Worm (Caenorhabditis elegans): Measurements from ENCODE around the gene pqn-13.
"Not testable (repeated sequence)": the region's sequence is repeated elsewhere in the genome, so short reads cannot be mapped to it uniquely, and the experiment has no call there.

Gene pqn-13

DNA sequence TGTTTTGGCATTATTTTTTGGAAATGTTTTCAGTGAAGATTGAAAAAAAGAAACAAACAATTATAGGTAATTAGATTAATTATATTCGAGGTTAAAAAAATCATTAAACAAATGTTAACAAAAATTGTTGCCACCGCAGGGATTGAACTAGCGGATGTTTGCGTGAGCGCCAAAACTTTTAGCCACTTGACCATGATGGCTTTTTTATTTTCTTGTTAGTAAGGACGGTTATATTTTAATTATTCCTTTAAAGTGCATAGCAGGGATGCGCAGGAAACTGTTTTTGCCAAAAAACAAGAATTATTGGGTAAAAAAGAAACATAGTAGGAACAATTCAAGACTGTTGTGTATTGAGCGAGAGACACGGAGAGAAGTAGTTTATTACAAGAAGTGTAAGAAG, 8.6 kb downstream of the pqn-13 start (continued):
- TF ChIP-seq zfp-3 (GFP tag; conservative IDR thresholded peaks at IDR 0.05) = peak; percentile 62; the same call in 1 of the 2 replicates
- peak; percentile 92 for TF ChIP-seq D1046.2 (GFP tag; IDR thresholded peaks at IDR 0.05)
- peak; percentile 55 for TF ChIP-seq lir-3 (tag; optimal IDR thresholded peaks at IDR 0.05)
- peak; percentile 62 for TF ChIP-seq gei-8 (GFP tag; optimal IDR thresholded peaks at IDR 0.05)
- peak; percentile 73 for TF ChIP-seq spr-1 (tag; optimal IDR thresholded peaks at IDR 0.05)
- no peak for TF ChIP-seq ceh-82 (tag; optimal IDR thresholded peaks at IDR 0.05)
- TF ChIP-seq vab-7 (GFP tag; IDR thresholded peaks at IDR 0.05) = peak; percentile 75
- no peak for TF ChIP-seq F37D6.2 (tag; optimal IDR thresholded peaks at IDR 0.05)

DNA sequence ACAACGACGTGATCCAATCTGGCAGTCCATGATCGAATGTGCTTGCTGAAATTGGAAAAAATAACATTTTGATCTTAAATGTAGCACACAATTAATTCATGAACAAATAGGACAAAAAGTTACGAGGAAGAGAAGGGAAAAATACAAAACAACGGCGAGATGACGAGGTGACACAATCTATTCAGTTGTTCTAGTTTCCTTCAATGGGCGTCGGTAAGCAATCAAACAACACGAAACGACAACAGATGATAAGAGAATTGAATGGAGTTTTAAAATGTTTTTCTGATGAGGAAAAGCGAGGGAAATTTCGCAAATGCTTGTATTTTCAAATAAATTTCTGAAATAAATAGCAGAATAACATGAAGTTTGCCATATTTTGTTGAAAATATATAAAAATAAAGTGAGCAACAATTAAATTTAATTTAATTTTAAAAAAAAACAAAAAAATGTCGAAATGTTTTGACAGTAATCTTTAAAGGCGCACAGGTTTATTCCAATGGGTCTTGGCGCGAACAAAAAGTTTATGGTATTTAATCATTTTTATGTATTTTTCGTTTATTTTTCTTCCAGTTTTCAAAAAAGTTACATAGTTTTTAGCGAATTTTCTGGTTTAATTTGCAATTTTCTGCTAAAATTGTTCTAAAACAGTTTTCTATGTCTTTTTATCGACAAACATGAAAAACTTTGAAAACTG, 9.7 kb downstream of the pqn-13 start, which contains the start of gene C14C11.7:
C14C11.7 (minus strand) TSS at position 51 of the 694 bp plus-strand sequence.
- TF ChIP-seq nhr-28 (tag; optimal IDR thresholded peaks at IDR 0.05) (peak; percentile 41), daf-16 (GFP tag; optimal IDR thresholded peaks at IDR 0.05) (no peak), daf-16 (tag; optimal IDR thresholded peaks at IDR 0.05) (peak; percentile 86), nhr-48 (tag; optimal IDR thresholded peaks at IDR 0.05) (no peak), dmd-6 (GFP tag; IDR thresholded peaks at IDR 0.05) (no peak)

DNA sequence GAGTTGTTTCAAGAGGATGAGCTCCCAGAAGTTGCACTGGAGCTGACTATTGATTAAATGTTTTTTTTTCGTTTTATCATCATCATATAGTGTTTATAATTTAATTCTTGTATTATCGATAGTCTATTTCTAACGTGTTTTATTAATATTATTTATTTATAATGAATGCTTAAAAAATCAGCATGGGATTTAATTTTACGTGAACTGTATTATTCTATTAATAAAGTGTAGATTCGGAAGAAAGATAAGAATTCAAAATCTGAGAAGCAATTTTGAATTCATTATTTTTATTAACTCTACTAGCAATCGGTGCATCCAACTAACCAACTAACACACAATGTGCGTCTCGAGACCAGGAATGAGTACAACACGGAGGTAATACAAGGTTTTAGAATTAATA, 12.6 kb downstream of the pqn-13 start, which contains the start of gene C14C11.1:
C14C11.1 (plus strand) TSS at position 301 of the 400 bp plus-strand sequence.
- TF ChIP-seq unc-39, F37D6.2, nhr-77 (tag; optimal IDR thresholded peaks at IDR 0.05): not testable (repeated sequence)

DNA sequence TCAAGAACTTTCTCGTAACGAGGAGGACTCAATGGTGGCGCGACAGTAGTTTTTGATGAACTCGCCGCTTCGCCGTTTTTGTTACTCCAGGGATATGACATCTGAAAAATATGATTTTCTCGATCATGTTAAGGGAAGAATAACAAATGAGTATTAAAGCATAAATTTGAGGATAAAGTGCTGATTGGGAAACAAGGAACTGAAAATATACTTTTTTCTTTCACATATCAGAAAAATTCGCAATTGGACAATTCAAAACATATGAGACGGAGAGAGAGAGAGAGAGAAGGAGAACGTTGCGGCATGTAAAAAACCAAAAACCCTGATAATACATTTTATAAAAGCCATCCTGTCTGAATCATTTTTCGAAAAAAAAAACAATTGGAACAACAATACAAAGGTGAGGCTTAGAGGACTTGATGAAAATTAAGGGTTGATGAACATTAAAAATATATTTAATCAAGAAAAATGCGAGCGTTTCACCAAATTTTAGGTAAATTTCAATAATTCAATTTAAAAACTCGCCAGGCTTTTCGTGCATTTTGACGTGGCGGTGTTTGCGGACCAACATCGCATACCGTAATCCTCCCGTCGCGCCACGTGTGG, 15.2 kb downstream of the pqn-13 start, which contains the start of the genes mut-14 and C14C11.2:
mut-14 (minus strand) TSS at position 101 of the 606 bp plus-strand sequence.
C14C11.2 (plus strand) TSS at position 556 of the 606 bp plus-strand sequence.
- TF ChIP-seq F44E2.7 (GFP tag; IDR thresholded peaks at IDR 0.05) (no peak), zfp-3 (GFP tag; conservative IDR thresholded peaks at IDR 0.05) (no peak), ceh-62 (tag; optimal IDR thresholded peaks at IDR 0.05) (no peak), duxl-1 (tag; optimal IDR thresholded peaks at IDR 0.05; ENCODE audit: poor library complexity) (no peak), nhr-76 (tag; optimal IDR thresholded peaks at IDR 0.05) (no peak), gei-8 (GFP tag; optimal IDR thresholded peaks at IDR 0.05) (no peak), nhr-237 (tag; optimal IDR thresholded peaks at IDR 0.05) (no peak), nhr-102 (tag; optimal IDR thresholded peaks at IDR 0.05) (no peak), nhr-28 (tag; optimal IDR thresholded peaks at IDR 0.05) (no peak), nhr-6 (tag; optimal IDR thresholded peaks at IDR 0.05) (no peak), lin-13 (GFP tag; optimal IDR thresholded peaks at IDR 0.05) (no peak), F37D6.2 (tag; optimal IDR thresholded peaks at IDR 0.05) (no peak), pqm-1 (tag; optimal IDR thresholded peaks at IDR 0.05) (no peak), dpl-1 (GFP tag; optimal IDR thresholded peaks at IDR 0.05) (no peak), aly-2 (tag; optimal IDR thresholded peaks at IDR 0.05) (no peak)

- TF ChIP-seq unc-62 (GFP tag; optimal IDR thresholded peaks at IDR 0.05 in 1 of 2) (peak in 1 of 2 experiments; percentile 33), unc-62 (tag; optimal IDR thresholded peaks at IDR 0.05) (no peak), daf-16 (GFP tag; optimal IDR thresholded peaks at IDR 0.05) (no peak), daf-16 (tag; optimal IDR thresholded peaks at IDR 0.05) (peak; percentile 55), nhr-28 (tag; optimal IDR thresholded peaks at IDR 0.05) (peak; percentile 37), nhr-6 (tag; optimal IDR thresholded peaks at IDR 0.05) (peak; percentile 27), nhr-77 (tag; optimal IDR thresholded peaks at IDR 0.05) (no peak), pqm-1 (tag; optimal IDR thresholded peaks at IDR 0.05) (peak; percentile 88), Y48G9A.11 (GFP tag; IDR thresholded peaks at IDR 0.05) (no peak)
Observed at ce11 chrV:5653990-5654499, 21.9 kb downstream of the pqn-13 start, which contains the start of gene hex-2. TSS of gene hex-2 (plus strand) at chrV:5654449.

- TF ChIP-seq ztf-11 (tag; optimal IDR thresholded peaks at IDR 0.05) (no peak), skn-1 (tag; optimal IDR thresholded peaks at IDR 0.05) (no peak), nhr-28 (tag; optimal IDR thresholded peaks at IDR 0.05) (no peak), vab-7 (GFP tag; IDR thresholded peaks at IDR 0.05) (no peak), attf-4 (tag; optimal IDR thresholded peaks at IDR 0.05) (no peak), tag-97 (GFP tag; IDR thresholded peaks at IDR 0.05) (no peak), T26A8.4 (GFP tag; IDR thresholded peaks at IDR 0.05) (no peak), ceh-82 (tag; optimal IDR thresholded peaks at IDR 0.05) (no peak), dmd-6 (GFP tag; IDR thresholded peaks at IDR 0.05) (no peak), lin-38 (GFP tag; IDR thresholded peaks at IDR 0.05) (no peak), fos-1 (tag; optimal IDR thresholded peaks at IDR 0.05) (no peak), zag-1 (tag; optimal IDR thresholded peaks at IDR 0.05) (no peak), daf-16 (GFP tag; optimal IDR thresholded peaks at IDR 0.05) (no peak), daf-16 (tag; optimal IDR thresholded peaks at IDR 0.05) (no peak), daf-19 (GFP tag; conservative IDR thresholded peaks at IDR 0.05) (no peak), zip-2 (tag; optimal IDR thresholded peaks at IDR 0.05) (no peak), nhr-76 (tag; optimal IDR thresholded peaks at IDR 0.05) (no peak), pqm-1 (tag; optimal IDR thresholded peaks at IDR 0.05) (no peak)
Observed at ce11 chrV:5651905-5652304, 24.0 kb downstream of the pqn-13 start.
